Fruit fly (Drosophila melanogaster) whole organism, embryonic: ENCODE data around the gene Papss.
A peak's percentile ranks its signal among the peaks of the same experiment; 100 is the strongest.

Experiments
- BEAF-32 ChIP-seq: fragments of 200-800 bp; sonication (Bioruptor generic); optimal IDR thresholded peaks from 3 replicates; lab custom pipeline; 2017; ENCODE audit warnings: missing biosample characterization, missing genetic modification characterization, mild to moderate bottlenecking, moderate library complexity, missing genetic modification reagents
- CG13287 ChIP-seq: fragments of 200-800 bp; sonication (Bioruptor generic); IDR thresholded peaks from 2 replicates; pipeline ENCODE4 v1.3.6; 2022; ENCODE audit warnings: missing biosample characterization, missing genetic modification characterization; ENCODE audit not compliant: partially characterized antibody
- CG14050 ChIP-seq: fragments of 200-800 bp; sonication (Bioruptor generic); IDR thresholded peaks from 3 replicates; pipeline ENCODE4 v1.3.6; 2022; ENCODE audit warnings: missing biosample characterization, missing genetic modification characterization
- CG14710 ChIP-seq: fragments of 200-800 bp; sonication (Bioruptor generic); optimal IDR thresholded peaks from 3 replicates; lab custom pipeline; 2019; ENCODE audit warnings: missing biosample characterization, mild to moderate bottlenecking, missing genetic modification characterization, moderate library complexity
- CG14860 ChIP-seq: fragments of 200-800 bp; sonication (Bioruptor generic); IDR thresholded peaks from 3 replicates; pipeline ENCODE4 v1.3.6; 2022; ENCODE audit warnings: missing biosample characterization, missing genetic modification characterization; ENCODE audit not compliant: partially characterized antibody
- CG15514 ChIP-seq: fragments of 200-800 bp; sonication (Bioruptor generic); optimal IDR thresholded peaks from 3 replicates; lab custom pipeline; 2017; ENCODE audit warnings: missing biosample characterization, missing genetic modification characterization, mild to moderate bottlenecking, moderate library complexity, missing genetic modification reagents
- CG2116 ChIP-seq: fragments of 200-800 bp; sonication (Bioruptor generic); optimal IDR thresholded peaks from 3 replicates; lab custom pipeline; 2018; ENCODE audit warnings: missing biosample characterization, mild to moderate bottlenecking, missing genetic modification characterization
- CG34224 ChIP-seq: fragments of 200-800 bp; sonication (Bioruptor generic); IDR thresholded peaks from 3 replicates; pipeline ENCODE4 v1.3.6; 2022; ENCODE audit warnings: missing biosample characterization, missing genetic modification characterization; ENCODE audit not compliant: partially characterized antibody
- CG43689 ChIP-seq: fragments of 200-800 bp; sonication (Bioruptor generic); IDR thresholded peaks from 2 replicates; pipeline ENCODE4 v1.3.6; 2022; ENCODE audit warnings: missing biosample characterization, missing genetic modification characterization
- CG4617 ChIP-seq: fragments of 200-800 bp; sonication (Bioruptor generic); optimal IDR thresholded peaks from 3 replicates; lab custom pipeline; 2016; ENCODE audit warnings: missing biosample characterization, missing genetic modification characterization, borderline replicate concordance
- CG4854 ChIP-seq: fragments of 200-800 bp; sonication (Bioruptor generic); optimal IDR thresholded peaks from 2 replicates; lab custom pipeline; 2016; ENCODE audit warnings: missing biosample characterization, missing genetic modification characterization, inconsistent platforms
- CG6254 ChIP-seq: fragments of 200-800 bp; sonication (Bioruptor generic); optimal IDR thresholded peaks from 3 replicates; lab custom pipeline; 2017; ENCODE audit warnings: mild to moderate bottlenecking, missing biosample characterization, missing genetic modification reagents, missing genetic modification characterization
- CG7963 ChIP-seq: fragments of 200-800 bp; sonication (Bioruptor generic); IDR thresholded peaks from 3 replicates; pipeline ENCODE4 v1.3.6; 2022; ENCODE audit warnings: missing biosample characterization, missing genetic modification characterization; ENCODE audit not compliant: partially characterized antibody
- Doc3 ChIP-seq: fragments of 200-800 bp; sonication (Bioruptor generic); IDR thresholded peaks from 3 replicates; pipeline ENCODE4 v1.3.6; 2022; ENCODE audit warnings: missing biosample characterization, missing genetic modification characterization; ENCODE audit not compliant: partially characterized antibody
- Dref ChIP-seq: fragments of 200-800 bp; sonication (Bioruptor generic); IDR thresholded peaks from 2 replicates; pipeline ENCODE4 v1.3.6; 2022; ENCODE audit warnings: missing biosample characterization, missing genetic modification characterization
- E2f2 ChIP-seq: fragments of 200-800 bp; sonication (Bioruptor generic); IDR thresholded peaks from 2 replicates; pipeline ENCODE4 v1.3.6; 2022; ENCODE audit warnings: missing biosample characterization, missing genetic modification characterization
- Elba2 ChIP-seq: fragments of 200-800 bp; sonication (Bioruptor generic); optimal IDR thresholded peaks from 3 replicates; lab custom pipeline; 2016; ENCODE audit warnings: missing biosample characterization, missing genetic modification characterization
- HmgD ChIP-seq: fragments of 200-800 bp; sonication (Bioruptor generic); optimal IDR thresholded peaks from 3 replicates; lab custom pipeline; 2016; ENCODE audit warnings: missing biosample characterization, missing genetic modification characterization
- HmgZ ChIP-seq: fragments of 200-800 bp; sonication (Bioruptor generic); optimal IDR thresholded peaks from 2 replicates; lab custom pipeline; 2018; ENCODE audit warnings: missing biosample characterization, mild to moderate bottlenecking, missing genetic modification characterization
- MBD-R2 ChIP-seq: fragments of 200-800 bp; sonication (Bioruptor generic); IDR thresholded peaks from 2 replicates; pipeline ENCODE4 v1.3.6; 2022; ENCODE audit warnings: missing biosample characterization, missing genetic modification characterization
- Neu2 ChIP-seq: fragments of 200-800 bp; sonication (Bioruptor generic); optimal IDR thresholded peaks from 3 replicates; lab custom pipeline; 2016; ENCODE audit warnings: missing biosample characterization, missing genetic modification characterization, borderline replicate concordance
- Scr ChIP-seq: fragments of 200-800 bp; sonication (Bioruptor generic); IDR thresholded peaks from 2 replicates; pipeline ENCODE4 v1.3.6; 2022; ENCODE audit warnings: missing biosample characterization, missing genetic modification characterization; ENCODE audit not compliant: partially characterized antibody
- Sin3A ChIP-seq: fragments of >200 bp; optimal IDR thresholded peaks from 2 replicates; lab custom pipeline; 2018
- Spps ChIP-seq: fragments of 200-800 bp; sonication (Bioruptor generic); optimal IDR thresholded peaks from 2 replicates; lab custom pipeline; 2018; ENCODE audit warnings: missing biosample characterization, mild to moderate bottlenecking, missing genetic modification characterization
- Sry-δ ChIP-seq: fragments of 200-800 bp; sonication (Bioruptor generic); optimal IDR thresholded peaks from 2 replicates; lab custom pipeline; 2016; ENCODE audit warnings: missing biosample characterization, missing genetic modification characterization
- YL-1 ChIP-seq: fragments of 200-800 bp; sonication (Bioruptor generic); optimal IDR thresholded peaks from 3 replicates; lab custom pipeline; 2017; ENCODE audit warnings: missing biosample characterization, mild to moderate bottlenecking, missing genetic modification characterization
- abd-A ChIP-seq: fragments of 200-800 bp; sonication (Bioruptor generic); optimal IDR thresholded peaks from 3 replicates; lab custom pipeline; 2019; ENCODE audit warnings: missing biosample characterization, mild to moderate bottlenecking, missing genetic modification characterization, moderate library complexity
- bbx ChIP-seq: fragments of 200-800 bp; sonication (Bioruptor generic); IDR thresholded peaks from 2 replicates; pipeline ENCODE4 v1.3.6; 2022; ENCODE audit warnings: missing biosample characterization, missing genetic modification characterization; ENCODE audit not compliant: partially characterized antibody
- bigmax ChIP-seq: fragments of 200-800 bp; sonication (Bioruptor generic); optimal IDR thresholded peaks from 2 replicates; lab custom pipeline; 2018; ENCODE audit warnings: missing biosample characterization, mild to moderate bottlenecking, missing genetic modification characterization
- crp ChIP-seq, 2 experiments: fragments of 200-800 bp; sonication (Bioruptor generic); optimal IDR thresholded peaks; 2 replicates in 1 of 2; 3 replicates in 1 of 2; lab custom pipeline; 2017; ENCODE audit warnings: missing biosample characterization in 2 of 2, missing genetic modification characterization in 2 of 2, mild to moderate bottlenecking in 1 of 2, moderate library complexity in 1 of 2
- hb ChIP-seq: fragments of 200-800 bp; sonication (Bioruptor generic); IDR thresholded peaks from 3 replicates; pipeline ENCODE4 v1.3.6; 2022; ENCODE audit warnings: missing biosample characterization, missing genetic modification characterization; ENCODE audit not compliant: partially characterized antibody
- hbn ChIP-seq: fragments of 200-800 bp; sonication (Bioruptor generic); IDR thresholded peaks from 2 replicates; pipeline ENCODE4 v1.3.6; 2022; ENCODE audit warnings: missing biosample characterization, missing genetic modification characterization; ENCODE audit not compliant: partially characterized antibody
- mld ChIP-seq: fragments of 200-800 bp; sonication (Bioruptor generic); IDR thresholded peaks from 3 replicates; pipeline ENCODE4 v1.3.6; 2022; ENCODE audit warnings: missing biosample characterization, missing genetic modification characterization; ENCODE audit not compliant: partially characterized antibody
- nerfin-2 ChIP-seq: fragments of 200-800 bp; sonication (Bioruptor generic); IDR thresholded peaks from 2 replicates; pipeline ENCODE4 v1.3.6; 2022; ENCODE audit warnings: missing biosample characterization, missing genetic modification characterization; ENCODE audit not compliant: partially characterized antibody
- p53 ChIP-seq: fragments of 200-800 bp; sonication (Bioruptor generic); optimal IDR thresholded peaks from 2 replicates; lab custom pipeline; 2016; ENCODE audit warnings: missing biosample characterization, missing genetic modification characterization
- pros ChIP-seq: fragments of 200-800 bp; sonication (Bioruptor generic); optimal IDR thresholded peaks from 3 replicates; lab custom pipeline; 2019; ENCODE audit warnings: missing biosample characterization, mild to moderate bottlenecking, missing genetic modification characterization, moderate library complexity
- sna ChIP-seq: fragments of 200-800 bp; sonication (Bioruptor generic); IDR thresholded peaks from 2 replicates; pipeline ENCODE4 v1.3.6; 2022; ENCODE audit warnings: missing biosample characterization, missing genetic modification characterization; ENCODE audit not compliant: partially characterized antibody
- trem ChIP-seq: fragments of 200-800 bp; optimal IDR thresholded peaks from 3 replicates; lab custom pipeline; 2019; ENCODE audit warnings: missing biosample characterization, mild to moderate bottlenecking, missing genetic modification characterization, moderate library complexity
- unc-4 ChIP-seq: fragments of 200-800 bp; sonication (Bioruptor generic); IDR thresholded peaks from 2 replicates; pipeline ENCODE4 v1.3.6; 2022; ENCODE audit warnings: missing biosample characterization, missing genetic modification characterization; ENCODE audit not compliant: partially characterized antibody
- vnd ChIP-seq: fragments of 200-800 bp; sonication (Bioruptor generic); IDR thresholded peaks from 3 replicates; pipeline ENCODE4 v1.3.6; 2022; ENCODE audit warnings: missing biosample characterization, missing genetic modification characterization; ENCODE audit not compliant: partially characterized antibody
- zen2 ChIP-seq: fragments of 200-800 bp; sonication (Bioruptor generic); IDR thresholded peaks from 3 replicates; pipeline ENCODE4 v1.3.6; 2022; ENCODE audit warnings: missing biosample characterization, missing genetic modification characterization; ENCODE audit not compliant: partially characterized antibody

The Papss gene

DNA sequence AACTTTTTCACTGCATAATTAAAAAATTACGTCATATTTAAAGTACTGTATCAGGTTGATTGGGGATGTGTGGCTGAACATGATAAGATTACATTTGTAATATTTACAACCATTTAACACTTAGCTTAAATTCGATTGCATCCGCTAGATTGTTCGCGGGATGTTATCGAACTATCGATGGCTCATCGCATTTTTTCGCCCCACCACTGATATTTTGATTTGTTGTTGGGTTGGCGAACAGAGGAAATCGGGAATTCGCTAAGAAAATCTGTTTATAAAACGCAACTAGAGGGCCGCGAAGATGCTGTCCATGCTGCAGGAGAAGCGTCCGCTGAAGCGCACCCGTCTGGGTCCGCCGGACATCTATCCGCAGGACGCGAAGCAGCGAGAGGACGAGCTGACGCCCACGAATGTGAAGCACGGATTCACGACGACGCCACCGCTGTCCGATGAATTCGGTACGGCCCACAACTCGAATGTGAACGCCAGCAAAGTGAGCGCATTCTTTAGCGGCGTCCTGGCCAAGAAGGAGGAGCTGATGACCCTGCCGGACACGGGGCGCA is 8.6 kb upstream of the Papss start, which contains the start of gene kto (continued):
- TF ChIP-seq Scr = peak; percentile 89
- TF ChIP-seq CG6254 = no peak
- peak; percentile 83 for TF ChIP-seq sna (GFP tag; lab: Robert Waterston, UW)
- TF ChIP-seq unc-4 = peak; percentile 91
- TF ChIP-seq Doc3 (GFP tag; lab: Robert Waterston, UW) = peak; percentile 81
- peak; percentile 81 for TF ChIP-seq zen2 (GFP tag; lab: Robert Waterston, UW)
- peak; percentile 84 for TF ChIP-seq BEAF-32 (GFP tag; lab: Kevin White, UChicago)
- TF ChIP-seq HmgD = no peak
- TF ChIP-seq CG13287 (GFP tag; lab: Robert Waterston, UW) = peak; percentile 97
- peak; percentile 97 for TF ChIP-seq E2f2 (GFP tag; lab: Robert Waterston, UW)
- peak; percentile 29 for TF ChIP-seq HmgZ (tag; lab: Kevin White, UChicago)
- peak; percentile 78 for TF ChIP-seq vnd (GFP tag; lab: Robert Waterston, UW)
- peak; percentile 90 for TF ChIP-seq Dref (GFP tag; lab: Robert Waterston, UW)
- peak; percentile 40 for TF ChIP-seq CG15514 (GFP tag; lab: Kevin White, UChicago)
- TF ChIP-seq CG14050 (GFP tag; lab: Robert Waterston, UW) = no peak
- TF ChIP-seq trem (tag; lab: Kevin White, UChicago) = peak; percentile 34
- TF ChIP-seq Sry-δ (GFP tag; lab: Kevin White, UChicago) = peak; percentile 91
- no peak for TF ChIP-seq CG4854 (GFP tag; lab: Kevin White, UChicago)
- TF ChIP-seq abd-A (tag; lab: Kevin White, UChicago) = no peak
- no peak for TF ChIP-seq pros (GFP tag; lab: Kevin White, UChicago)
- TF ChIP-seq CG2116 (GFP tag; lab: Kevin White, UChicago) = peak; percentile 52
- no peak for TF ChIP-seq CG43689 (GFP tag; lab: Robert Waterston, UW)
- TF ChIP-seq Sin3A = peak; percentile 16
- peak; percentile 92 for TF ChIP-seq bbx
- no peak for TF ChIP-seq Spps (tag; lab: Kevin White, UChicago)
- TF ChIP-seq crp (GFP tag; optimal IDR thresholded peaks at IDR 0.05; lab: Kevin White, UChicago) = peak in 1 of 2 experiments; percentile 1
- peak; percentile 88 for TF ChIP-seq hbn (GFP tag; lab: Robert Waterston, UW)
- no peak for TF ChIP-seq p53 (GFP tag; lab: Kevin White, UChicago)
- TF ChIP-seq CG7963 (GFP tag; lab: Robert Waterston, UW) = peak; percentile 75
- TF ChIP-seq mld = peak; percentile 78
- TF ChIP-seq bigmax = no peak
- TF ChIP-seq CG4617 (GFP tag; lab: Kevin White, UChicago) = peak; percentile 56
- peak; percentile 73; the same call in 2 of the 3 replicates for TF ChIP-seq hb (GFP tag; lab: Robert Waterston, UW)
- peak; percentile 10 for TF ChIP-seq CG14710 (tag; lab: Kevin White, UChicago)
- TF ChIP-seq Elba2 (GFP tag; lab: Kevin White, UChicago) = peak; percentile 20
- peak; percentile 41 for TF ChIP-seq YL-1 (GFP tag; lab: Kevin White, UChicago)
- TF ChIP-seq MBD-R2 = peak; percentile 69
- TF ChIP-seq Neu2 (GFP tag; lab: Kevin White, UChicago) = peak; percentile 67
- peak; percentile 79 for TF ChIP-seq CG14860 (GFP tag; lab: Robert Waterston, UW)
- TF ChIP-seq CG34224 (GFP tag; lab: Robert Waterston, UW) = peak; percentile 95
- TF ChIP-seq nerfin-2 (GFP tag; lab: Robert Waterston, UW) = peak; percentile 83
